Fruit fly (Drosophila melanogaster) whole organism, prepupa: ENCODE results near the gene TfIIFalpha.

Experiments used
- CG10631 ChIP-seq: fragments of 200-800 bp; sonication (Bioruptor generic); optimal IDR thresholded peaks from 2 replicates; lab custom pipeline; 2016; ENCODE audit warnings: missing biosample characterization, missing genetic modification characterization
- CG16779 ChIP-seq: fragments of 200-800 bp; sonication (Bioruptor generic); optimal IDR thresholded peaks from 3 replicates; lab custom pipeline; 2017; ENCODE audit warnings: missing biosample characterization, mild to moderate bottlenecking, missing genetic modification characterization
- CG31627 ChIP-seq: fragments of 200-800 bp; sonication (Bioruptor generic); optimal IDR thresholded peaks from 3 replicates; lab custom pipeline; 2016; ENCODE audit warnings: missing biosample characterization, missing genetic modification characterization
- CG34406 ChIP-seq: fragments of 200-800 bp; sonication (Bioruptor generic); optimal IDR thresholded peaks from 3 replicates; lab custom pipeline; 2016; ENCODE audit warnings: missing biosample characterization, missing genetic modification characterization
- CG8119 ChIP-seq: fragments of 200-800 bp; sonication (Bioruptor generic); IDR thresholded peaks from 3 replicates; pipeline ENCODE4 v1.3.6; 2022; ENCODE audit warnings: missing biosample characterization, missing genetic modification characterization
- Eip78C ChIP-seq: fragments of 200-800 bp; sonication (Bioruptor generic); peaks from one replicate; lab custom pipeline; 2016; ENCODE audit warnings: missing biosample characterization, missing genetic modification characterization
- Ets21C ChIP-seq: fragments of 200-800 bp; sonication (Bioruptor generic); optimal IDR thresholded peaks from 3 replicates; lab custom pipeline; 2016; ENCODE audit warnings: missing biosample characterization, missing genetic modification characterization
- Ets96B ChIP-seq: fragments of 200-800 bp; optimal IDR thresholded peaks from 2 replicates; lab custom pipeline; 2019; ENCODE audit warnings: missing biosample characterization, mild to moderate bottlenecking, missing genetic modification characterization, moderate library complexity
- Gug ChIP-seq: fragments of 200-800 bp; sonication (Bioruptor generic); IDR thresholded peaks from 2 replicates; pipeline ENCODE4 v1.3.6; 2022; ENCODE audit warnings: missing biosample characterization, missing genetic modification characterization
- Hr39 ChIP-seq: fragments of 200-800 bp; sonication (Bioruptor generic); optimal IDR thresholded peaks from 2 replicates; lab custom pipeline; 2016; ENCODE audit warnings: missing biosample characterization, missing genetic modification characterization
- Hr4 ChIP-seq: fragments of 200-800 bp; sonication (Bioruptor generic); optimal IDR thresholded peaks from 3 replicates; lab custom pipeline; 2016; ENCODE audit warnings: missing biosample characterization, missing genetic modification characterization
- Met ChIP-seq: fragments of 200-800 bp; sonication (Bioruptor generic); optimal IDR thresholded peaks from 3 replicates; lab custom pipeline; 2016; ENCODE audit warnings: missing biosample characterization, missing genetic modification characterization
- Sox102F ChIP-seq: fragments of 200-800 bp; sonication (Bioruptor generic); optimal IDR thresholded peaks from 2 replicates; lab custom pipeline; 2016; ENCODE audit warnings: missing biosample characterization, mild to moderate bottlenecking, missing genetic modification characterization
- salr ChIP-seq, 2 experiments: fragments of 200-800 bp; sonication (Bioruptor generic); optimal IDR thresholded peaks; 3 replicates each; lab custom pipeline; 2016 to 2018; ENCODE audit warnings: missing biosample characterization in 2 of 2, missing genetic modification characterization in 2 of 2, mild to moderate bottlenecking in 1 of 2

DNA sequence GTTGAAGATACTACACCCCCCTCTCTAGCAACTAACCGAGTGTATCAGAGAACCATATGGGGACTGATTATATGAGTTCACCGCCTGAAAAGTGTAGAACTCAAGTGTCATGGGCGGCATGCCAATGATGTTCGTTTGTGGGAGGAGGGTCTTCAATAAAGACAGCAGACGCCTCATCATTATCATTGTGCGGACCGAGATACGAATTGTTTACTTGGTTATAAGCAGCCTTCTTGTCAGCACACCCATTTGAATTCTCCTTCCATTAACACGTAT, 13.9 kb downstream of the TfIIFalpha start:
- no peak for TF ChIP-seq CG31627 (GFP tag; lab: Kevin White, UChicago)
- TF ChIP-seq Hr4 (GFP tag; lab: Kevin White, UChicago), result no peak
- no peak for TF ChIP-seq Eip78C (GFP tag; lab: Kevin White, UChicago)
- no peak for TF ChIP-seq Met
- TF ChIP-seq salr (GFP tag; optimal IDR thresholded peaks at IDR 0.05; lab: Kevin White, UChicago), result no peak
- TF ChIP-seq CG16779 (tag; lab: Kevin White, UChicago), result no peak
- TF ChIP-seq Ets21C (GFP tag; lab: Kevin White, UChicago), result no peak
- TF ChIP-seq Gug (GFP tag; lab: Robert Waterston, UW), result no peak
- TF ChIP-seq CG10631 (GFP tag; lab: Kevin White, UChicago), result no peak
- no peak for TF ChIP-seq Ets96B (tag; lab: Kevin White, UChicago)
- TF ChIP-seq CG34406 (GFP tag; lab: Kevin White, UChicago), result no peak
- TF ChIP-seq Sox102F, result no peak
- TF ChIP-seq CG8119 (GFP tag; lab: Robert Waterston, UW), result no peak
- TF ChIP-seq Hr39, result no peak
